Worm (Caenorhabditis elegans) whole organism, late embryonic: ENCODE data around the gene F53A9.1.

Experiments used
- ama-1 ChIP-seq: fragments of 150-350 bp; optimal IDR thresholded peaks from 2 replicates; lab custom pipeline; 2014
- ceh-22 ChIP-seq: sonication (generic microtip); optimal IDR thresholded peaks from 2 replicates; lab custom pipeline; 2017; ENCODE audit warnings: missing biosample characterization, missing genetic modification characterization
- ceh-30 ChIP-seq: fragments of 150-350 bp; optimal IDR thresholded peaks from 2 replicates; lab custom pipeline; 2014; ENCODE audit warnings: missing biosample characterization, missing genetic modification characterization
- dve-1 ChIP-seq: sonication (generic microtip); optimal IDR thresholded peaks from 2 replicates; lab custom pipeline; 2017; ENCODE audit warnings: antibody characterized with exemption, mild to moderate bottlenecking, missing genetic modification characterization, missing compliant biosample characterization
- elt-2 ChIP-seq: sonication (generic microtip); optimal IDR thresholded peaks from 2 replicates; lab custom pipeline; 2016; ENCODE audit warnings: missing genetic modification reagents, missing genetic modification characterization, missing compliant biosample characterization
- nhr-11 ChIP-seq: fragments of 150-350 bp; optimal IDR thresholded peaks from 2 replicates; lab custom pipeline; 2014; ENCODE audit warnings: missing biosample characterization, missing genetic modification characterization
- npax-4 ChIP-seq: sonication (generic microtip); optimal IDR thresholded peaks from 2 replicates; lab custom pipeline; 2016; ENCODE audit warnings: missing genetic modification characterization, missing compliant biosample characterization
- pha-2 ChIP-seq: sonication (generic microtip); optimal IDR thresholded peaks from 2 replicates; lab custom pipeline; 2017; ENCODE audit warnings: mild to moderate bottlenecking, missing genetic modification characterization, missing compliant biosample characterization
- pqm-1 ChIP-seq: sonication (generic microtip); optimal IDR thresholded peaks from 2 replicates; lab custom pipeline; 2016; ENCODE audit warnings: missing genetic modification characterization, missing compliant biosample characterization
- sdc-2 ChIP-seq: sonication (generic microtip); optimal IDR thresholded peaks from 2 replicates; lab custom pipeline; 2016; ENCODE audit warnings: missing genotype, missing genetic modification characterization, missing compliant biosample characterization
- sox-4 ChIP-seq: sonication (generic microtip); optimal IDR thresholded peaks from 2 replicates; lab custom pipeline; 2017; ENCODE audit warnings: mild to moderate bottlenecking, missing genetic modification characterization, inconsistent platforms, missing compliant biosample characterization

- TF ChIP-seq npax-4 (tag; lab: Kevin White, UChicago): no peak
- TF ChIP-seq ceh-22: no peak
- TF ChIP-seq pqm-1 (tag; lab: Kevin White, UChicago): no peak
- no peak for TF ChIP-seq ama-1 (lab: Kevin White, UChicago)
- TF ChIP-seq sdc-2 (tag; lab: Kevin White, UChicago): no peak
- TF ChIP-seq dve-1 (tag; lab: Kevin White, UChicago): no peak
- TF ChIP-seq nhr-11 (tag; lab: Kevin White, UChicago): no peak
- no peak for TF ChIP-seq ceh-30 (tag; lab: Kevin White, UChicago)
- TF ChIP-seq sox-4 (tag; lab: Kevin White, UChicago): no peak
- TF ChIP-seq elt-2 (tag; lab: Kevin White, UChicago): no peak
- no peak for TF ChIP-seq pha-2
Observed at ce11 chrX:8744192-8744985, 33.0 kb downstream of the F53A9.1 start.
